Worm (Caenorhabditis elegans) whole organism, mixed stage, embryonic: ENCODE data around the gene dsc-1.

Source experiments
- elt-1 ChIP-seq: sonication (generic microtip); optimal IDR thresholded peaks from 2 replicates; lab custom pipeline; 2017; ENCODE audit warnings: missing genetic modification characterization, mild to moderate bottlenecking, missing compliant biosample characterization, antibody characterized with exemption, moderate library complexity, borderline replicate concordance; ENCODE audit not compliant: insufficient read depth
- nhr-28 ChIP-seq: fragments of 150-350 bp; optimal IDR thresholded peaks from 2 replicates; lab custom pipeline; 2014; ENCODE audit warnings: missing biosample characterization, missing genetic modification characterization

ce11 chrX:15035748-15036147, 1.1 kb upstream of the dsc-1 start:
- TF ChIP-seq elt-1 (tag; lab: Kevin White, UChicago) (no peak), nhr-28 (no peak)
